Worm (Caenorhabditis elegans) whole organism, young adult: ENCODE measurements around the gene F52G3.7.

Experiments used
- B0019.2 ChIP-seq: fragments of 200-800 bp; sonication (Bioruptor generic); conservative IDR thresholded peaks from 2 replicates; pipeline ENCODE4 v1.3.6; 2022; ENCODE audit warnings: missing genetic modification reagents, missing genetic modification characterization, missing compliant biosample characterization
- B0261.1 ChIP-seq: sonication (generic microtip); optimal IDR thresholded peaks from 2 replicates; lab custom pipeline; 2016; ENCODE audit warnings: mild to moderate bottlenecking, missing genetic modification characterization, moderate library complexity, missing compliant biosample characterization
- C17E4.6 ChIP-seq: fragments of 200-800 bp; sonication (Bioruptor generic); IDR thresholded peaks from 2 replicates; pipeline ENCODE4 v1.3.6; 2022; ENCODE audit warnings: missing genetic modification reagents, missing genetic modification characterization, missing compliant biosample characterization
- F57C9.4 ChIP-seq: sonication (generic microtip); optimal IDR thresholded peaks from 2 replicates; lab custom pipeline; 2017; ENCODE audit warnings: mild to moderate bottlenecking, missing genetic modification characterization, missing compliant biosample characterization
- T26A5.8 ChIP-seq: sonication (generic microtip); optimal IDR thresholded peaks from 2 replicates; lab custom pipeline; 2016; ENCODE audit warnings: missing genetic modification characterization, missing compliant biosample characterization
- ama-1 ChIP-seq, 3 experiments: fragments of 150-350 bp in 1 of 3; sonication (generic microtip) in 2 of 3; optimal IDR thresholded peaks; 2 replicates each; lab custom pipeline; 2014 to 2018; ENCODE audit warnings: missing biosample characterization in 2 of 3, missing genetic modification characterization in 2 of 3, missing genetic modification reagents in 2 of 3
- aptf-3 ChIP-seq: fragments of 200-800 bp; sonication (Bioruptor generic); IDR thresholded peaks from 2 replicates; pipeline ENCODE4 v1.3.6; 2022; ENCODE audit warnings: missing genetic modification characterization, missing compliant biosample characterization
- atf-7 ChIP-seq: sonication (generic microtip); optimal IDR thresholded peaks from 2 replicates; lab custom pipeline; 2017; ENCODE audit warnings: mild to moderate bottlenecking, missing genetic modification characterization, missing compliant biosample characterization
- attf-3 ChIP-seq: fragments of 200-800 bp; sonication (Bioruptor generic); conservative IDR thresholded peaks from 2 replicates; pipeline ENCODE4 v1.3.6; 2022; ENCODE audit warnings: missing genetic modification reagents, missing genetic modification characterization, missing compliant biosample characterization
- chd-7 ChIP-seq: sonication (generic microtip); optimal IDR thresholded peaks from 2 replicates; lab custom pipeline; 2016; ENCODE audit warnings: mild to moderate bottlenecking, missing genetic modification characterization, moderate library complexity, missing compliant biosample characterization
- dpff-1 ChIP-seq: sonication (generic microtip); optimal IDR thresholded peaks from 2 replicates; lab custom pipeline; 2017; ENCODE audit warnings: mild to moderate bottlenecking, missing genetic modification characterization, missing compliant biosample characterization
- efl-1 ChIP-seq: fragments of 150-350 bp; optimal IDR thresholded peaks from 2 replicates; lab custom pipeline; 2014; ENCODE audit warnings: missing biosample characterization, missing genetic modification reagents, missing genetic modification characterization
- ets-4 ChIP-seq: fragments of 200-800 bp; sonication (Bioruptor generic); optimal IDR thresholded peaks from 2 replicates; lab custom pipeline; 2018; ENCODE audit warnings: mild to moderate bottlenecking, missing genetic modification characterization, missing compliant biosample characterization
- fkh-3 ChIP-seq: sonication (generic microtip); optimal IDR thresholded peaks from 2 replicates; lab custom pipeline; 2016; ENCODE audit warnings: mild to moderate bottlenecking, missing genetic modification characterization, missing compliant biosample characterization
- gei-17 ChIP-seq: fragments of 200-800 bp; sonication (Bioruptor generic); optimal IDR thresholded peaks from 2 replicates; lab custom pipeline; 2018; ENCODE audit warnings: mild to moderate bottlenecking, missing genetic modification characterization, missing compliant biosample characterization
- him-1 ChIP-seq: sonication (generic microtip); optimal IDR thresholded peaks from 2 replicates; lab custom pipeline; 2016; ENCODE audit warnings: missing genotype, missing genetic modification reagents, missing genetic modification characterization, missing compliant biosample characterization
- hlh-12 ChIP-seq: sonication (generic microtip); optimal IDR thresholded peaks from 2 replicates; lab custom pipeline; 2016; ENCODE audit warnings: missing genetic modification characterization, missing compliant biosample characterization
- hmg-1.2 ChIP-seq: fragments of 200-800 bp; sonication (Bioruptor generic); IDR thresholded peaks from 2 replicates; pipeline ENCODE4 v1.3.6; 2022; ENCODE audit warnings: missing genetic modification reagents, missing genetic modification characterization, missing compliant biosample characterization
- hmg-20 ChIP-seq: fragments of 200-800 bp; sonication (Bioruptor generic); IDR thresholded peaks from 2 replicates; pipeline ENCODE4 v1.3.6; 2022; ENCODE audit warnings: missing genetic modification reagents, missing genetic modification characterization, missing compliant biosample characterization
- lag-1 ChIP-seq: fragments of 200-800 bp; sonication (Bioruptor generic); IDR thresholded peaks from 2 replicates; pipeline ENCODE4 v1.3.6; 2022; ENCODE audit warnings: missing genetic modification reagents, missing genetic modification characterization, missing compliant biosample characterization
- madf-6 ChIP-seq: fragments of 200-800 bp; sonication (Bioruptor generic); IDR thresholded peaks from 2 replicates; pipeline ENCODE4 v1.3.6; 2022; ENCODE audit warnings: missing genetic modification reagents, missing genetic modification characterization, missing compliant biosample characterization
- mcd-1 ChIP-seq: fragments of 200-800 bp; sonication (Bioruptor generic); IDR thresholded peaks from 2 replicates; pipeline ENCODE4 v1.3.6; 2022; ENCODE audit warnings: missing genetic modification reagents, missing genetic modification characterization, missing compliant biosample characterization
- nfya-1 ChIP-seq: sonication (generic microtip); optimal IDR thresholded peaks from 2 replicates; lab custom pipeline; 2017; ENCODE audit warnings: antibody characterized with exemption, missing compliant biosample characterization, missing genetic modification characterization, borderline replicate concordance; ENCODE audit not compliant: insufficient read depth
- nhr-179 ChIP-seq: sonication (generic microtip); optimal IDR thresholded peaks from 2 replicates; lab custom pipeline; 2016; ENCODE audit warnings: mild to moderate bottlenecking, missing genetic modification characterization, missing compliant biosample characterization
- nhr-80 ChIP-seq: sonication (generic microtip); optimal IDR thresholded peaks from 2 replicates; lab custom pipeline; 2016; ENCODE audit warnings: missing genetic modification characterization, missing compliant biosample characterization
- repo-1 ChIP-seq: sonication (generic microtip); optimal IDR thresholded peaks from 2 replicates; lab custom pipeline; 2017; ENCODE audit warnings: mild to moderate bottlenecking, missing genetic modification characterization, missing compliant biosample characterization
- snpc-1.1 ChIP-seq: sonication (generic microtip); optimal IDR thresholded peaks from 2 replicates; lab custom pipeline; 2017; ENCODE audit warnings: missing genetic modification characterization, mild to moderate bottlenecking, missing compliant biosample characterization, antibody characterized with exemption, moderate library complexity, missing genotype, missing genetic modification reagents; ENCODE audit not compliant: insufficient read depth
- snpc-4 ChIP-seq, 5 experiments: fragments of 150-350 bp in 1 of 5; sonication (generic microtip) in 4 of 5; optimal IDR thresholded peaks; 2 replicates each; lab custom pipeline; 2014 to 2018; ENCODE audit warnings: missing genetic modification characterization in 5 of 5, missing biosample characterization in 3 of 5, antibody characterized with exemption in 2 of 5, mild to moderate bottlenecking in 2 of 5, missing compliant biosample characterization in 2 of 5, missing genotype in 2 of 5, moderate library complexity in 2 of 5, missing genetic modification reagents in 1 of 5
- tlf-1 ChIP-seq: fragments of 200-800 bp; sonication (Bioruptor generic); optimal IDR thresholded peaks from 2 replicates; lab custom pipeline; 2018; ENCODE audit warnings: mild to moderate bottlenecking, missing genetic modification characterization, missing compliant biosample characterization
- unc-130 ChIP-seq: sonication (generic microtip); optimal IDR thresholded peaks from 2 replicates; lab custom pipeline; 2016; ENCODE audit warnings: missing genetic modification reagents, missing genetic modification characterization, missing compliant biosample characterization

The F52G3.7 gene

DNA sequence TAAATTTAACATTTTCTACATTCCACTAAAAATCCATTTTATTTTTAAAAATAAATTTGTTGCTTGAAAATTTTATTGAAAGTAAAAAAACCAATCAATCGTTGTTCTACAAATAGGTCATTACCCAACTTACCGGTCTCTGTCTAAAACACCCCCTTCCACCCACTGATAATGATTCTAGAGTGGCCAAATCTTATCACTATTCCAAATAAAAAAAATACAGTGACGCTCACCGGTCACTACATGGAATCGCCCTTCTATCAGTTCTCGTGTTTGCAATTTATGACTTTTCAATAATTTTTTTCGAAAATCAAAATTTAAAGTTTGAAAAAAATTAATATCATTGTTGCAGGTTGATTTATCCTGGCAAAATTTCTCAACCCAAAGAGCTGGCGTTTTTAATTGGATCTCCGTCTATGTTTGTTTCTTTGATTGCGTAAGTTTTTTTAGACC lies at the start of gene F52G3.7, which contains the start of gene F52G3.1:
TSS of gene F52G3.7 (plus strand) at position 403 of the 453 bp plus-strand sequence.
TSS of gene F52G3.1 (plus strand) at position 353 of the 453 bp plus-strand sequence.
- TF ChIP-seq nhr-80 (tag; lab: Kevin White, UChicago): peak; percentile 41
- TF ChIP-seq nfya-1 (tag; lab: Kevin White, UChicago): no peak

DNA sequence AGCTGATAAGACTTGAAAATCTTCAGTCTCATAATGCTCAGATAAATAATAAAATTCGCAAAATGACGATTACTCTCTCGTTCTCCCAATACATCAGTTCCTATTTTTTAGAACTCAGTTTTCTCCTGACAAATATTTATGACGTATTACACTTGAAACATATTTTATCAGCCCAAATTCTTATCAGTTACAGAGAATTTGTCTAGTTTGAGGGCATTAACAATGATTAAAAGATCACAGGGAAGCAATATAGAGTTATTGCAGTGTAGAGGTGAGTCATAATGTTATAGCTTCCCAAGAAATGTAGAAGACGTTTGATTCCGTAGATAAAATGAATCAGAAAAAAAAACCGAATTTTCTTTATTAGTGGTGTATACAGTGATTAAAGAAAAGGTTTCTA lies 44.3 kb upstream of the F52G3.7 start:
- peak; percentile 50 for TF ChIP-seq nhr-80 (tag; lab: Kevin White, UChicago)
- no peak for TF ChIP-seq atf-7 (tag; lab: Kevin White, UChicago)
- TF ChIP-seq, all 124 proteins: peak for 1

DNA sequence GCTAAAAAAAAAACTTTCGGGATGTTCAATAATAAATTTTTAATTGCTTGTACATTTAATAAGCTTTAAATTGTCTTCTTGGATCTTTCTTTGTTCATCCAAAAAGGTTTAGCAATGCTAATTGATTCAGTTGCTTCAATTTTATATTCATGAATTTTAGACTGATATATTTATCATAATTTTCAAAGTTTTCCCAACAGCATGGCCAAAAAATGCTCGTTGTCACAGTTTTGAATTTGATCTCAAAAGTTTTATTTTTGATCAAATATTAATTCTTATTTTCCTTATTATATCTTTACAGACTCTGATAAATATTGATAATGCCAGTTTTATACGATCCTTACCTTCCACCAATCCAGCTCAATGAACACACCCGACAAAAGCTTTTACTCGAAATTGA lies 42.2 kb upstream of the F52G3.7 start, which contains the start of gene fbxb-114:
TSS of gene fbxb-114 (plus strand) at position 301 of the 400 bp plus-strand sequence.
- TF ChIP-seq gei-17 (GFP tag; lab: Kevin White, UChicago) (no peak), C17E4.6 (no peak), aptf-3 (GFP tag; lab: Robert Waterston, UW) (no peak), T26A5.8 (tag; lab: Kevin White, UChicago) (no peak), ets-4 (GFP tag; lab: Kevin White, UChicago) (no peak), hmg-20 (GFP tag; lab: Robert Waterston, UW) (no peak), B0019.2 (GFP tag; lab: Robert Waterston, UW) (no peak), B0261.1 (no peak), nhr-179 (tag; lab: Kevin White, UChicago) (no peak), atf-7 (tag; lab: Kevin White, UChicago) (no peak)

DNA sequence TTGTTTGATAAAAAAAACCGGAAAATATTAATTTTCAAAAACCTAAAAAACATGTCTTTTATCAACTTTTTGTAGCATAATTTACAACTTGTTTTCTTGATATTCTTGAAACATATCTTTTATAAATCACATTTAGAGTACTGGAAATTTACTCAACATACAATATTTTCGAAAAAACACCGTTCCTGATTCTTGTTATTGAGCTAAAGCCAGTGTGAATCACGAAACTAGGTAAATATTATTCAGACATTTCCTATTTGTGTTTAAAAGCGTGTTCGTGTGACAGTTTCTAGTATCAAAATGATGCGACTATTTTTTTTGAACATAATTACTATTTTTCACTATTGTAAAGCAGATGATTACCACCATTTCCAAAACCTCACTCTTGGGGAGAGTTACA lies 40.1 kb upstream of the F52G3.7 start, which contains the start of gene C30E1.4:
TSS of gene C30E1.4 (plus strand) at position 301 of the 400 bp plus-strand sequence.
- TF ChIP-seq unc-130 (GFP tag; lab: Kevin White, UChicago): no peak
- TF ChIP-seq mcd-1 (GFP tag; lab: Robert Waterston, UW): no peak
- TF ChIP-seq snpc-4 (GFP tag; optimal IDR thresholded peaks at IDR 0.05; lab: Kevin White, UChicago): no peak
- no peak for TF ChIP-seq snpc-4 (tag; optimal IDR thresholded peaks at IDR 0.05; lab: Kevin White, UChicago)
- no peak for TF ChIP-seq tlf-1
- no peak for TF ChIP-seq repo-1 (tag; lab: Kevin White, UChicago)
- TF ChIP-seq dpff-1 (tag; lab: Kevin White, UChicago): no peak
- TF ChIP-seq him-1 (tag; lab: Kevin White, UChicago): no peak
- no peak for TF ChIP-seq ama-1 (optimal IDR thresholded peaks at IDR 0.05; lab: Kevin White, UChicago)
- no peak for TF ChIP-seq ama-1 (GFP tag; optimal IDR thresholded peaks at IDR 0.05; lab: Kevin White, UChicago)
- TF ChIP-seq hmg-1.2 (GFP tag; lab: Robert Waterston, UW): no peak
- TF ChIP-seq lag-1 (GFP tag; lab: Robert Waterston, UW): no peak
- TF ChIP-seq fkh-3 (tag; lab: Kevin White, UChicago): no peak
- no peak for TF ChIP-seq madf-6 (GFP tag; lab: Robert Waterston, UW)
- TF ChIP-seq T26A5.8 (tag; lab: Kevin White, UChicago): no peak
- no peak for TF ChIP-seq chd-7 (tag; lab: Kevin White, UChicago)
- no peak for TF ChIP-seq F57C9.4 (tag; lab: Kevin White, UChicago)
- TF ChIP-seq efl-1: no peak
- TF ChIP-seq hlh-12 (tag; lab: Kevin White, UChicago): no peak

DNA sequence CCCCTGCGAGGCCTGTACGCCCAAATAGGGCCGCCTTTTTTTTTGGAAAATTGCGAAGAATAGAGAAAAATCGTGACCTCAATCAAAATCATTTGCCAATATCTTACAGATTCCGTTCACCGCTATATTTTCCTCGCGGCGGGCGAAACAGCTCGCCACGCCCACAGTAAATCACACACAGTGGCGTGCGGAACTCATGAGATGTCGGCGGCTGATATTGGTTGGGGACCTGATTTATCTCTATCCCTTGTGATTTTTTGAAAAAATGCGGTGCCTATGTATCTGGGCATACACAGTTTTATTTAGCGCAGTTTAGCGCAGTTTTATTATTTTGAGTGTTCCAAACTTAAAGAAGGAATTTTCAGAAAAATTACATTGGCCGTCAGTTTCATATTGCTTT lies 38.4 kb upstream of the F52G3.7 start:
- no peak for TF ChIP-seq attf-3 (GFP tag; lab: Robert Waterston, UW)
- TF ChIP-seq lag-1 (GFP tag; lab: Robert Waterston, UW): no peak
- TF ChIP-seq snpc-4 (GFP tag; optimal IDR thresholded peaks at IDR 0.05; lab: Kevin White, UChicago): no peak
- peak in 1 of 4 experiments; percentile 86 for TF ChIP-seq snpc-4 (tag; optimal IDR thresholded peaks at IDR 0.05; lab: Kevin White, UChicago)
- peak; percentile 9 for TF ChIP-seq snpc-1.1 (tag; lab: Kevin White, UChicago)
